Worm (Caenorhabditis elegans) whole organism, early embryonic: ENCODE data around the gene T04G9.4.

Source experiments
- B0310.2 ChIP-seq: sonication (generic microtip); optimal IDR thresholded peaks from 2 replicates; lab custom pipeline; 2016; ENCODE audit warnings: mild to moderate bottlenecking, missing genetic modification characterization, missing compliant biosample characterization
- F13C5.2 ChIP-seq: sonication (generic microtip); optimal IDR thresholded peaks from 2 replicates; lab custom pipeline; 2017; ENCODE audit warnings: mild to moderate bottlenecking, missing genetic modification characterization, inconsistent platforms, missing compliant biosample characterization
- aly-1 ChIP-seq: sonication (generic microtip); optimal IDR thresholded peaks from 2 replicates; lab custom pipeline; 2016; ENCODE audit warnings: missing genetic modification characterization, missing compliant biosample characterization
- ama-1 ChIP-seq: fragments of 150-350 bp; optimal IDR thresholded peaks from 2 replicates; lab custom pipeline; 2014
- ceh-13 ChIP-seq: fragments of 200-800 bp; sonication (Bioruptor generic); optimal IDR thresholded peaks from 2 replicates; lab custom pipeline; 2018; ENCODE audit warnings: mild to moderate bottlenecking, missing genetic modification characterization, missing compliant biosample characterization
- ceh-36 ChIP-seq: sonication (generic microtip); optimal IDR thresholded peaks from 2 replicates; lab custom pipeline; 2016; ENCODE audit warnings: missing genetic modification characterization, inconsistent platforms, missing compliant biosample characterization
- ets-7 ChIP-seq: sonication (generic microtip); optimal IDR thresholded peaks from 2 replicates; lab custom pipeline; 2016; ENCODE audit warnings: missing genotype, missing genetic modification characterization, missing compliant biosample characterization
- flt-1 ChIP-seq: fragments of 200-800 bp; sonication (Bioruptor generic); IDR thresholded peaks from 2 replicates; pipeline ENCODE4 v1.3.6; 2022; ENCODE audit warnings: missing genetic modification characterization, missing compliant biosample characterization
- hmbx-1 ChIP-seq: sonication (generic microtip); optimal IDR thresholded peaks from 2 replicates; lab custom pipeline; 2016; ENCODE audit warnings: mild to moderate bottlenecking, missing genetic modification characterization, missing compliant biosample characterization
- hmg-4 ChIP-seq: fragments of 200-800 bp; sonication (Bioruptor generic); optimal IDR thresholded peaks from 2 replicates; lab custom pipeline; 2018; ENCODE audit warnings: mild to moderate bottlenecking, missing genetic modification characterization, missing compliant biosample characterization
- hnd-1 ChIP-seq: sonication (generic microtip); optimal IDR thresholded peaks from 2 replicates; lab custom pipeline; 2016; ENCODE audit warnings: missing genetic modification characterization, missing compliant biosample characterization
- pes-1 ChIP-seq: fragments of 200-800 bp; sonication (Bioruptor generic); IDR thresholded peaks from 2 replicates; pipeline ENCODE4 v1.3.6; 2022; ENCODE audit warnings: missing genetic modification reagents, missing genetic modification characterization, missing compliant biosample characterization
- scrt-1 ChIP-seq: fragments of 200-800 bp; sonication (Bioruptor generic); IDR thresholded peaks from 2 replicates; pipeline ENCODE4 v1.3.6; 2022; ENCODE audit warnings: missing genetic modification characterization, missing compliant biosample characterization
- sea-1 ChIP-seq: fragments of 200-800 bp; sonication (Bioruptor generic); conservative IDR thresholded peaks from 2 replicates; pipeline ENCODE4 v1.3.6; 2022; ENCODE audit warnings: missing genetic modification characterization, missing compliant biosample characterization
- tbx-11 ChIP-seq: fragments of 200-800 bp; sonication (Bioruptor generic); IDR thresholded peaks from 2 replicates; pipeline ENCODE4 v1.3.6; 2022; ENCODE audit warnings: missing genetic modification characterization, missing compliant biosample characterization
- tbx-37 ChIP-seq: fragments of 200-800 bp; sonication (Bioruptor generic); conservative IDR thresholded peaks from 2 replicates; pipeline ENCODE4 v1.3.6; 2022; ENCODE audit warnings: missing genetic modification reagents, missing genetic modification characterization, missing compliant biosample characterization
- tra-4 ChIP-seq: sonication (generic microtip); optimal IDR thresholded peaks from 2 replicates; lab custom pipeline; 2017; ENCODE audit warnings: missing genetic modification characterization, missing compliant biosample characterization

The T04G9.4 gene

ce11 chrX:784853-785252, 12.6 kb downstream of the T04G9.4 start, which contains the start of gene T04G9.6:
T04G9.6 (minus strand) TSS chrX:784953.
- TF ChIP-seq tra-4 (tag; lab: Kevin White, UChicago) (no peak), F13C5.2 (tag; lab: Kevin White, UChicago) (no peak), aly-1 (no peak), B0310.2 (tag; lab: Kevin White, UChicago) (no peak), hmg-4 (GFP tag; lab: Kevin White, UChicago) (no peak), scrt-1 (no peak), sea-1 (no peak), flt-1 (no peak), ets-7 (tag; lab: Kevin White, UChicago) (no peak), hmbx-1 (tag; lab: Kevin White, UChicago) (no peak), ceh-36 (tag; lab: Kevin White, UChicago) (no peak), ceh-13 (GFP tag; lab: Kevin White, UChicago) (no peak), ama-1 (lab: Kevin White, UChicago) (no peak), tbx-11 (GFP tag; lab: Robert Waterston, UW) (no peak), pes-1 (GFP tag; lab: Robert Waterston, UW) (no peak), tbx-37 (GFP tag; lab: Robert Waterston, UW) (no peak), hnd-1 (no peak)

- TF ChIP-seq ets-7 (tag; lab: Kevin White, UChicago) (no peak), hmg-4 (GFP tag; lab: Kevin White, UChicago) (no peak)
Measured at ce11 chrX:785368-785767, 13.1 kb downstream of the T04G9.4 start.

ce11 chrX:787992-788391, 15.7 kb downstream of the T04G9.4 start, which contains the start of gene attf-5:
attf-5 (plus strand) TSS chrX:788353.
- TF ChIP-seq tbx-37 (GFP tag; lab: Robert Waterston, UW) (no peak), tbx-11 (GFP tag; lab: Robert Waterston, UW) (no peak), tra-4 (tag; lab: Kevin White, UChicago) (no peak), hmg-4 (GFP tag; lab: Kevin White, UChicago) (no peak), ets-7 (tag; lab: Kevin White, UChicago) (no peak), ceh-13 (GFP tag; lab: Kevin White, UChicago) (no peak), flt-1 (no peak), B0310.2 (tag; lab: Kevin White, UChicago) (no peak), sea-1 (no peak), ceh-36 (tag; lab: Kevin White, UChicago) (no peak), hnd-1 (no peak), hmbx-1 (tag; lab: Kevin White, UChicago) (no peak), aly-1 (no peak), scrt-1 (no peak), ama-1 (lab: Kevin White, UChicago) (no peak), pes-1 (GFP tag; lab: Robert Waterston, UW) (no peak)

- TF ChIP-seq ceh-13 (GFP tag; lab: Kevin White, UChicago) (no peak), hmbx-1 (tag; lab: Kevin White, UChicago) (no peak), tra-4 (tag; lab: Kevin White, UChicago) (no peak), ets-7 (tag; lab: Kevin White, UChicago) (no peak), ceh-36 (tag; lab: Kevin White, UChicago) (no peak), F13C5.2 (tag; lab: Kevin White, UChicago) (no peak), B0310.2 (tag; lab: Kevin White, UChicago) (no peak), tbx-11 (GFP tag; lab: Robert Waterston, UW) (no peak), ama-1 (lab: Kevin White, UChicago) (no peak), scrt-1 (no peak), hnd-1 (no peak), pes-1 (GFP tag; lab: Robert Waterston, UW) (no peak), sea-1 (no peak), hmg-4 (GFP tag; lab: Kevin White, UChicago) (no peak), flt-1 (no peak), tbx-37 (GFP tag; lab: Robert Waterston, UW) (no peak), aly-1 (no peak)
Measured at ce11 chrX:789848-790247, 17.6 kb downstream of the T04G9.4 start.

- no peak for TF ChIP-seq sea-1
- TF ChIP-seq aly-1: no peak
- TF ChIP-seq scrt-1: no peak
- TF ChIP-seq flt-1: no peak
- no peak for TF ChIP-seq B0310.2 (tag; lab: Kevin White, UChicago)
- no peak for TF ChIP-seq ets-7 (tag; lab: Kevin White, UChicago)
- TF ChIP-seq F13C5.2 (tag; lab: Kevin White, UChicago): no peak
- TF ChIP-seq ceh-13 (GFP tag; lab: Kevin White, UChicago): no peak
- TF ChIP-seq hnd-1: no peak
- no peak for TF ChIP-seq hmg-4 (GFP tag; lab: Kevin White, UChicago)
- no peak for TF ChIP-seq ceh-36 (tag; lab: Kevin White, UChicago)
- no peak for TF ChIP-seq tbx-37 (GFP tag; lab: Robert Waterston, UW)
Measured at ce11 chrX:790593-790992, 18.3 kb downstream of the T04G9.4 start.

ce11 chrX:802478-802877, 30.2 kb downstream of the T04G9.4 start, which contains the start of gene gtr-1:
gtr-1 (plus strand) TSS chrX:802778.
- TF ChIP-seq ama-1 (lab: Kevin White, UChicago) (no peak), tbx-37 (GFP tag; lab: Robert Waterston, UW) (no peak), aly-1 (no peak), ets-7 (tag; lab: Kevin White, UChicago) (no peak), sea-1 (no peak), tbx-11 (GFP tag; lab: Robert Waterston, UW) (no peak), hnd-1 (no peak)

- TF ChIP-seq aly-1 (peak; percentile 29), tra-4 (tag; lab: Kevin White, UChicago) (no peak), ama-1 (lab: Kevin White, UChicago) (no peak), scrt-1 (peak; percentile 75), hnd-1 (no peak), flt-1 (peak; percentile 63), F13C5.2 (tag; lab: Kevin White, UChicago) (peak; percentile 99), sea-1 (peak; percentile 72; the same call in 1 of the 2 replicates), hmg-4 (GFP tag; lab: Kevin White, UChicago) (no peak), pes-1 (GFP tag; lab: Robert Waterston, UW) (peak; percentile 78), tbx-11 (GFP tag; lab: Robert Waterston, UW) (peak; percentile 70; the same call in 1 of the 2 replicates), ceh-13 (GFP tag; lab: Kevin White, UChicago) (peak; percentile 52)
Measured at ce11 chrX:806515-806914, 34.2 kb downstream of the T04G9.4 start.
